Worm (Caenorhabditis elegans): Measurements from ENCODE around the gene C07B5.4.
A peak's percentile ranks its signal among the peaks of the same experiment; 100 is the strongest.

The C07B5.4 gene

ce11 chrX:9543352-9543751, 13.9 kb downstream of the C07B5.4 start, which contains the start of gene F49E2.5:
F49E2.5 (plus strand) TSS chrX:9543652.
- TF ChIP-seq dpff-1 (tag; optimal IDR thresholded peaks at IDR 0.05) (no peak), die-1 (tag; optimal IDR thresholded peaks at IDR 0.05) (no peak), egrh-3 (GFP tag; IDR thresholded peaks at IDR 0.05) (no peak), F23B12.7 (tag; optimal IDR thresholded peaks at IDR 0.05; ENCODE audit: insufficient read depth) (no peak), sptf-2 (GFP tag; optimal IDR thresholded peaks at IDR 0.05) (no peak), ceh-58 (GFP tag; IDR thresholded peaks at IDR 0.05) (no peak), snpc-1.3 (tag; optimal IDR thresholded peaks at IDR 0.05; ENCODE audit: insufficient read depth) (no peak), madf-3 (GFP tag; IDR thresholded peaks at IDR 0.05) (no peak), egl-18 (GFP tag; IDR thresholded peaks at IDR 0.05) (no peak), hlh-26 (GFP tag; conservative IDR thresholded peaks at IDR 0.05) (no peak), ceh-40 (GFP tag; IDR thresholded peaks at IDR 0.05) (no peak), zfh-2 (GFP tag; conservative IDR thresholded peaks at IDR 0.05) (no peak), him-1 (tag; optimal IDR thresholded peaks at IDR 0.05) (no peak), lir-1 (GFP tag; conservative IDR thresholded peaks at IDR 0.05) (no peak), Y53F4B.3 (GFP tag; IDR thresholded peaks at IDR 0.05) (no peak), ztf-3 (GFP tag; optimal IDR thresholded peaks at IDR 0.05) (no peak), ceh-100 (GFP tag; IDR thresholded peaks at IDR 0.05) (no peak)

ce11 chrX:9544405-9544804, 14.9 kb downstream of the C07B5.4 start:
- no peak for TF ChIP-seq ztf-18 (tag; optimal IDR thresholded peaks at IDR 0.05)
- TF ChIP-seq gei-17 (GFP tag; optimal IDR thresholded peaks at IDR 0.05) = no peak
- TF ChIP-seq F22D6.2 (tag; optimal IDR thresholded peaks at IDR 0.05) = no peak
- no peak for TF ChIP-seq sea-2 (GFP tag; IDR thresholded peaks at IDR 0.05)
- TF ChIP-seq madf-3 (GFP tag; IDR thresholded peaks at IDR 0.05) = no peak
- TF ChIP-seq mel-28 (tag; optimal IDR thresholded peaks at IDR 0.05; ENCODE audit: borderline replicate concordance) = no peak
- no peak for TF ChIP-seq nhr-27 (tag; optimal IDR thresholded peaks at IDR 0.05)
- TF ChIP-seq T07F8.4 (tag; optimal IDR thresholded peaks at IDR 0.05) = no peak
- no peak for TF ChIP-seq Y79H2A.3 (GFP tag; conservative IDR thresholded peaks at IDR 0.05)
- no peak for TF ChIP-seq efl-1 (GFP tag; optimal IDR thresholded peaks at IDR 0.05)
- no peak for TF ChIP-seq egl-18 (GFP tag; IDR thresholded peaks at IDR 0.05)
- TF ChIP-seq lin-26 (GFP tag; IDR thresholded peaks at IDR 0.05) = no peak
- TF ChIP-seq Y67H2A.10 (GFP tag; conservative IDR thresholded peaks at IDR 0.05) = no peak
- TF ChIP-seq sptf-2 (GFP tag; optimal IDR thresholded peaks at IDR 0.05) = no peak
- no peak for TF ChIP-seq T26A5.8 (tag; optimal IDR thresholded peaks at IDR 0.05)
- TF ChIP-seq hmg-20 (GFP tag; IDR thresholded peaks at IDR 0.05) = no peak
- TF ChIP-seq D2030.7 (GFP tag; IDR thresholded peaks at IDR 0.05) = no peak
- TF ChIP-seq madf-8 (GFP tag; conservative IDR thresholded peaks at IDR 0.05) = no peak
- no peak for TF ChIP-seq F33H1.4 (GFP tag; IDR thresholded peaks at IDR 0.05)
- TF ChIP-seq C17E4.6 (GFP tag; IDR thresholded peaks at IDR 0.05) = no peak

- no peak for TF ChIP-seq F57A8.1 (GFP tag; optimal IDR thresholded peaks at IDR 0.05)
Measured at ce11 chrX:9546640-9547039, 17.2 kb downstream of the C07B5.4 start.

- TF ChIP-seq lin-40 (tag; optimal IDR thresholded peaks at IDR 0.05) (peak; percentile 9), B0261.1 (tag; optimal IDR thresholded peaks at IDR 0.05) (no peak), akir-1 (GFP tag; optimal IDR thresholded peaks at IDR 0.05) (no peak), nhr-80 (tag; optimal IDR thresholded peaks at IDR 0.05) (peak; percentile 60), pbrm-1 (GFP tag; IDR thresholded peaks at IDR 0.05) (no peak), ztf-28 (GFP tag; IDR thresholded peaks at IDR 0.05) (no peak)
Measured at ce11 chrX:9547264-9547751, 17.8 kb downstream of the C07B5.4 start.

All from whole organism, young adult.